Worm (Caenorhabditis elegans): ENCODE data around the gene zip-11.

Gene zip-11

DNA sequence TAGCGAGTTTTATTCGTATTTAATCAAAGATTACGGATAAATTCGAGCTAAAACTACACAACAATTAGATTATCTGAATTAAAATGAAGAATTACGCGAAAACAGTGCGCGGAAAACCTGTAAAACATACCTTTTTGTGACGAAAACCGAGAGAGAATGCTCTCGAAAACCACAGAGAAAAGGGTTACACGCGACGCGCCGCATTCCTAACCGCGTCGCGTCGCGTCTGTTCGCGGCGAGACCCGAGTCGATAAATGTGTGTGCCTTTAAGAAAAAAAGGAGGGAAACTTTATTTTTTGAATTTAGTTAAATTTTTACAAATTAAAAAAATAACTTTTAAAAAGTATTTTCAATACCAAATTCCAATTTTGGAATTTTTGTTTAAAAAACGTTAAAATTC is 27.6 kb downstream of the zip-11 start, which contains the start of gene hrpa-1 (continued):
- TF ChIP-seq nfya-1 (tag; optimal IDR thresholded peaks at IDR 0.05; ENCODE audit: borderline replicate concordance, insufficient read depth), result no peak
- TF ChIP-seq let-526 (GFP tag; IDR thresholded peaks at IDR 0.05), result no peak
- no peak for TF ChIP-seq B0261.1 (tag; optimal IDR thresholded peaks at IDR 0.05)
- TF ChIP-seq nfya-2 (GFP tag; IDR thresholded peaks at IDR 0.05), result no peak
- no peak for TF ChIP-seq Y79H2A.3 (GFP tag; conservative IDR thresholded peaks at IDR 0.05)
- TF ChIP-seq ZK185.1 (tag; optimal IDR thresholded peaks at IDR 0.05; ENCODE audit: poor library complexity, severe bottlenecking), result no peak
- no peak for TF ChIP-seq Y67H2A.10 (GFP tag; conservative IDR thresholded peaks at IDR 0.05)
- TF ChIP-seq nhr-90 (tag; optimal IDR thresholded peaks at IDR 0.05), result no peak
- peak; percentile 44; the same call in 1 of the 2 replicates for TF ChIP-seq pbrm-1 (GFP tag; IDR thresholded peaks at IDR 0.05)
- no peak for TF ChIP-seq zim-3 (tag; optimal IDR thresholded peaks at IDR 0.05)
- TF ChIP-seq ceh-91 (GFP tag; IDR thresholded peaks at IDR 0.05), result peak; percentile 63; the same call in 1 of the 2 replicates
- TF ChIP-seq nhr-120 (GFP tag; IDR thresholded peaks at IDR 0.05), result no peak
- no peak for TF ChIP-seq dpff-1 (tag; optimal IDR thresholded peaks at IDR 0.05)
- no peak for TF ChIP-seq F57A8.1 (GFP tag; optimal IDR thresholded peaks at IDR 0.05)
- peak; percentile 16 for TF ChIP-seq snpc-4 (GFP tag; optimal IDR thresholded peaks at IDR 0.05)
- TF ChIP-seq snpc-4 (tag; optimal IDR thresholded peaks at IDR 0.05), result peak in 3 of 4 experiments; percentile 3 to 51 (median 11)
- no peak for TF ChIP-seq hmg-20 (GFP tag; IDR thresholded peaks at IDR 0.05)
- no peak for TF ChIP-seq egl-44 (GFP tag; IDR thresholded peaks at IDR 0.05)
- no peak for TF ChIP-seq ztf-22 (GFP tag; optimal IDR thresholded peaks at IDR 0.05)
- peak; percentile 51 for TF ChIP-seq madf-10 (tag; optimal IDR thresholded peaks at IDR 0.05)
- peak; percentile 66 for TF ChIP-seq F23B12.7 (tag; optimal IDR thresholded peaks at IDR 0.05; ENCODE audit: insufficient read depth)
- TF ChIP-seq zfh-2 (GFP tag; conservative IDR thresholded peaks at IDR 0.05), result no peak
- TF ChIP-seq sptf-2 (GFP tag; optimal IDR thresholded peaks at IDR 0.05), result no peak
- TF ChIP-seq sdz-38 (tag; optimal IDR thresholded peaks at IDR 0.05), result no peak
- TF ChIP-seq F39B2.1 (GFP tag; IDR thresholded peaks at IDR 0.05), result no peak
- TF ChIP-seq let-607 (tag; optimal IDR thresholded peaks at IDR 0.05), result peak in 1 of 2 experiments; percentile 30
- TF ChIP-seq mxl-1 (tag; optimal IDR thresholded peaks at IDR 0.05), result no peak
- no peak for TF ChIP-seq hlh-12 (tag; optimal IDR thresholded peaks at IDR 0.05)
- no peak; the same call in 1 of the 2 replicates for TF ChIP-seq ekl-4 (GFP tag; IDR thresholded peaks at IDR 0.05)
- TF ChIP-seq ztf-18 (tag; optimal IDR thresholded peaks at IDR 0.05), result peak; percentile 2
- TF ChIP-seq nfyb-1 (GFP tag; IDR thresholded peaks at IDR 0.05), result 0 out of 2 replicates have a peak, but pooled peaks have one; percentile 14
- no peak for TF ChIP-seq somi-1 (GFP tag; optimal IDR thresholded peaks at IDR 0.05)
- TF ChIP-seq B0019.2 (GFP tag; conservative IDR thresholded peaks at IDR 0.05), result no peak

DNA sequence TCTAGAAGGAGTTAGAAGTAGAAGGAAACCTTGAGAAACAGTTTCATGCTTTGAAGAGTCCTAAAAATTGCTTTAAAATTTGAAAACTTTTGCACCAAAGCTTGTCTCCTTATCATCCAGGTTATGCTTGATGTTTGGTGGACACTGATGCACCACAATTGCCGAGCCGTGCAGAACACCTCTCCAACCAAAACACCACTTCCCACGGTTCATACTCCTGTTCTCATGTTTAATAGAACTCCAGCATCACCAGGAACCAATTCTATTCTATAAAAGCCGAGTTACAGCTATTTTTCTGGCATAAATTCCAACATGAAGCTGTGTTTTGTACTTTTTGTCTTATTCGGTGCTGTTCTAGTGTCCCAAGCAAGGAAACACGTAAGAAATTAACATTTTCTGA is 30.1 kb downstream of the zip-11 start, which contains the start of gene F42A6.2:
TSS of gene F42A6.2 (plus strand) at position 301 of the 400 bp plus-strand sequence.
- TF ChIP-seq D2030.7 (GFP tag; IDR thresholded peaks at IDR 0.05) (no peak), cebp-2 (GFP tag; IDR thresholded peaks at IDR 0.05) (no peak), nhr-27 (tag; optimal IDR thresholded peaks at IDR 0.05) (no peak), ztf-3 (GFP tag; optimal IDR thresholded peaks at IDR 0.05) (no peak)

DNA sequence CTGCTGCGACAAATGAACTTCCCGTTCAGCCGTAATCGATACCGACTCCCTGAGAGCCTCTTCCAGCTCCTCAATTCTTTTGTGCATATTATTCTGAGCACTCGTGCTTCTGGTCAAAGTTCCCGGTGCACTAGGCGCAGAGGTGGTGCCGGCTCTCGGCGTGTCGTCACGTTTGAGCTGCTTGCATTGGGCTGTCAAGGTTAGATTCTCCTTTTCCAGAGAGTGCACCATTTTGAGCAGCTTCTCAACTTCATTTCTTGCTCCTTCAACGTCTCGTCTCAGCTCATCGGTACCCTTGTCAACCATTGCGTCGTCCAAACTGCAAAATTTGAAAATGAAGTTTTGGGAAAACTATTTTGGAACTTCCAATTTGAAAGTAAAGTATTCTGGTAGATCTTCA is 34.4 kb downstream of the zip-11 start:
- no peak for TF ChIP-seq hmg-20 (GFP tag; IDR thresholded peaks at IDR 0.05)
- no peak for TF ChIP-seq rcor-1 (GFP tag; IDR thresholded peaks at IDR 0.05)
- peak; percentile 7; the same call in 1 of the 2 replicates for TF ChIP-seq dox-1 (GFP tag; IDR thresholded peaks at IDR 0.05)
- peak; percentile 31; the same call in 1 of the 2 replicates for TF ChIP-seq zfh-2 (GFP tag; conservative IDR thresholded peaks at IDR 0.05)

Measured in whole organism, young adult.